Worm (Caenorhabditis elegans) whole organism, L1 larva: ENCODE measurements around the gene fbxa-167.

Source experiments
- C04F5.9 ChIP-seq: sonication (generic microtip); optimal IDR thresholded peaks from 2 replicates; lab custom pipeline; 2016; ENCODE audit warnings: missing genetic modification characterization, missing compliant biosample characterization
- C34B4.2 ChIP-seq: sonication (generic microtip); optimal IDR thresholded peaks from 2 replicates; lab custom pipeline; 2017; ENCODE audit warnings: mild to moderate bottlenecking, missing genetic modification characterization, missing compliant biosample characterization
- Y116A8C.19 ChIP-seq: sonication (generic microtip); optimal IDR thresholded peaks from 2 replicates; lab custom pipeline; 2016; ENCODE audit warnings: missing compliant biosample characterization, missing genetic modification characterization, borderline replicate concordance
- aha-1 ChIP-seq: fragments of 150-350 bp; optimal IDR thresholded peaks from 2 replicates; lab custom pipeline; 2014; ENCODE audit warnings: missing biosample characterization, missing genetic modification characterization
- alr-1 ChIP-seq: fragments of 200-800 bp; sonication (Bioruptor generic); optimal IDR thresholded peaks from 2 replicates; lab custom pipeline; 2018; ENCODE audit warnings: borderline replicate concordance, mild to moderate bottlenecking, missing genetic modification characterization, missing compliant biosample characterization
- aly-2 ChIP-seq: fragments of 150-350 bp; optimal IDR thresholded peaks from 2 replicates; lab custom pipeline; 2014; ENCODE audit warnings: missing biosample characterization, missing genetic modification characterization
- blmp-1 ChIP-seq: fragments of 150-350 bp; optimal IDR thresholded peaks from 2 replicates; lab custom pipeline; 2014; ENCODE audit warnings: missing biosample characterization, missing genetic modification characterization
- ceh-63 ChIP-seq: fragments of 200-800 bp; sonication (Bioruptor generic); optimal IDR thresholded peaks from 2 replicates; lab custom pipeline; 2018; ENCODE audit warnings: mild to moderate bottlenecking, missing genetic modification characterization, missing compliant biosample characterization
- ceh-8 ChIP-seq: fragments of 200-800 bp; sonication (Bioruptor generic); optimal IDR thresholded peaks from 2 replicates; lab custom pipeline; 2018; ENCODE audit warnings: mild to moderate bottlenecking, missing genetic modification characterization, moderate library complexity, missing compliant biosample characterization
- ceh-82 ChIP-seq, 3 experiments: fragments of 150-350 bp in 1 of 3; sonication (generic microtip) in 2 of 3; optimal IDR thresholded peaks; 2 replicates each; lab custom pipeline; 2014 to 2017; ENCODE audit warnings: missing biosample characterization in 3 of 3, missing genetic modification characterization in 3 of 3
- ceh-88 ChIP-seq: fragments of 200-800 bp; sonication (Bioruptor generic); IDR thresholded peaks from 2 replicates; pipeline ENCODE4 v1.3.6; 2022; ENCODE audit warnings: missing genetic modification characterization, missing compliant biosample characterization
- dpl-1 ChIP-seq, 3 experiments: fragments of 150-350 bp in 2 of 3; sonication (generic microtip) in 1 of 3; optimal IDR thresholded peaks; 2 replicates each; lab custom pipeline; 2014 to 2017; ENCODE audit warnings: missing biosample characterization in 3 of 3, missing genetic modification characterization in 3 of 3, missing genetic modification reagents in 3 of 3
- egl-27 ChIP-seq, 2 experiments: fragments of 150-350 bp in 1 of 2; sonication (generic microtip); optimal IDR thresholded peaks; 3 replicates each; lab custom pipeline; 2017 to 2018; ENCODE audit warnings: missing biosample characterization in 2 of 2, missing genetic modification characterization in 2 of 2, missing genetic modification reagents in 2 of 2
- elt-2 ChIP-seq: sonication (generic microtip); optimal IDR thresholded peaks from 2 replicates; lab custom pipeline; 2016; ENCODE audit warnings: missing genetic modification characterization, mild to moderate bottlenecking, inconsistent platforms, missing compliant biosample characterization, missing genetic modification reagents
- fkh-10 ChIP-seq: sonication (generic microtip); optimal IDR thresholded peaks from 2 replicates; lab custom pipeline; 2017; ENCODE audit warnings: missing biosample characterization, missing genetic modification reagents, missing genetic modification characterization
- fkh-4 ChIP-seq: sonication (generic microtip); optimal IDR thresholded peaks from 2 replicates; lab custom pipeline; 2016; ENCODE audit warnings: missing compliant biosample characterization, missing genetic modification characterization, borderline replicate concordance
- fkh-8 ChIP-seq: sonication (generic microtip); optimal IDR thresholded peaks from 2 replicates; lab custom pipeline; 2016; ENCODE audit warnings: mild to moderate bottlenecking, missing genetic modification characterization, missing compliant biosample characterization
- fos-1 ChIP-seq: fragments of 150-350 bp; optimal IDR thresholded peaks from 2 replicates; lab custom pipeline; 2014; ENCODE audit warnings: missing biosample characterization, missing genetic modification characterization
- grh-1 ChIP-seq: fragments of 200-800 bp; sonication (Bioruptor generic); IDR thresholded peaks from 2 replicates; pipeline ENCODE4 v1.3.6; 2022; ENCODE audit warnings: missing genetic modification reagents, missing genetic modification characterization, missing compliant biosample characterization
- hlh-4 ChIP-seq: sonication (generic microtip); optimal IDR thresholded peaks from 2 replicates; lab custom pipeline; 2016; ENCODE audit warnings: mild to moderate bottlenecking, missing genetic modification characterization, missing compliant biosample characterization
- hpl-2 ChIP-seq: fragments of 150-350 bp; optimal IDR thresholded peaks from 2 replicates; lab custom pipeline; 2014; ENCODE audit warnings: missing biosample characterization, missing genetic modification reagents, missing genetic modification characterization
- irx-1 ChIP-seq: sonication (generic microtip); optimal IDR thresholded peaks from 2 replicates; lab custom pipeline; 2016; ENCODE audit warnings: missing genetic modification characterization, missing compliant biosample characterization
- isw-1 ChIP-seq: fragments of 200-800 bp; sonication (Bioruptor generic); IDR thresholded peaks from 2 replicates; pipeline ENCODE4 v1.3.6; 2022; ENCODE audit warnings: missing genetic modification characterization, missing compliant biosample characterization
- jun-1 ChIP-seq: fragments of 150-350 bp; optimal IDR thresholded peaks from 2 replicates; lab custom pipeline; 2014; ENCODE audit warnings: missing biosample characterization, missing genetic modification reagents, missing genetic modification characterization
- lin-14 ChIP-seq: fragments of 200-800 bp; sonication (Bioruptor generic); optimal IDR thresholded peaks from 2 replicates; lab custom pipeline; 2018; ENCODE audit warnings: mild to moderate bottlenecking, missing genetic modification characterization, moderate library complexity, missing compliant biosample characterization
- lin-15B ChIP-seq: fragments of 150-350 bp; sonication (generic microtip); optimal IDR thresholded peaks from 3 replicates; lab custom pipeline; 2014; ENCODE audit warnings: missing biosample characterization, missing genetic modification characterization
- lin-35 ChIP-seq, 2 experiments: fragments of 150-350 bp; optimal IDR thresholded peaks; 2 replicates each; lab custom pipeline; 2014; ENCODE audit warnings: missing biosample characterization in 2 of 2, missing genetic modification characterization in 2 of 2, missing genetic modification reagents in 2 of 2
- mab-9 ChIP-seq: fragments of 200-800 bp; sonication (Bioruptor generic); IDR thresholded peaks from 2 replicates; pipeline ENCODE4 v1.3.6; 2022; ENCODE audit warnings: missing genetic modification reagents, missing genetic modification characterization, missing compliant biosample characterization
- mep-1 ChIP-seq: fragments of 150-350 bp; optimal IDR thresholded peaks from 2 replicates; lab custom pipeline; 2014; ENCODE audit warnings: missing biosample characterization, missing genetic modification characterization
- nhr-19 ChIP-seq: fragments of 200-800 bp; sonication (Bioruptor generic); conservative IDR thresholded peaks from 2 replicates; pipeline ENCODE4 v1.3.6; 2022; ENCODE audit warnings: missing genetic modification characterization, missing compliant biosample characterization
- nhr-20 ChIP-seq: sonication (generic microtip); optimal IDR thresholded peaks from 2 replicates; lab custom pipeline; 2016; ENCODE audit warnings: mild to moderate bottlenecking, missing genetic modification characterization, missing compliant biosample characterization
- nhr-71 ChIP-seq: sonication (generic microtip); optimal IDR thresholded peaks from 2 replicates; lab custom pipeline; 2016; ENCODE audit warnings: mild to moderate bottlenecking, missing genetic modification characterization, moderate library complexity, missing compliant biosample characterization
- nhr-76 ChIP-seq: sonication (generic microtip); optimal IDR thresholded peaks from 2 replicates; lab custom pipeline; 2017; ENCODE audit warnings: missing biosample characterization, missing genetic modification characterization
- nhr-77 ChIP-seq: fragments of 150-350 bp; optimal IDR thresholded peaks from 2 replicates; lab custom pipeline; 2014; ENCODE audit warnings: missing biosample characterization, missing genetic modification characterization
- nhr-85 ChIP-seq: sonication (generic microtip); peaks from one replicate; lab custom pipeline; 2016; ENCODE audit warnings: missing genetic modification characterization, inconsistent platforms, missing compliant biosample characterization
- pqm-1 ChIP-seq: sonication (generic microtip); optimal IDR thresholded peaks from 3 replicates; lab custom pipeline; 2017; ENCODE audit warnings: missing biosample characterization, missing genetic modification characterization
- rnt-1 ChIP-seq: sonication (generic microtip); optimal IDR thresholded peaks from 2 replicates; lab custom pipeline; 2016; ENCODE audit warnings: mild to moderate bottlenecking, missing genetic modification characterization, moderate library complexity, missing compliant biosample characterization
- skn-1 ChIP-seq: fragments of 150-350 bp; optimal IDR thresholded peaks from 2 replicates; lab custom pipeline; 2014; ENCODE audit warnings: missing biosample characterization, missing genetic modification characterization
- sup-37 ChIP-seq: fragments of 200-800 bp; sonication (Bioruptor generic); optimal IDR thresholded peaks from 2 replicates; lab custom pipeline; 2018; ENCODE audit warnings: mild to moderate bottlenecking, missing genetic modification characterization, missing compliant biosample characterization
- swsn-7 ChIP-seq: sonication (generic microtip); optimal IDR thresholded peaks from 2 replicates; lab custom pipeline; 2016; ENCODE audit warnings: missing genetic modification characterization, missing compliant biosample characterization
- tlp-1 ChIP-seq: fragments of 150-350 bp; optimal IDR thresholded peaks from 2 replicates; lab custom pipeline; 2014; ENCODE audit warnings: missing biosample characterization, missing genetic modification characterization
- unc-130 ChIP-seq: fragments of 150-350 bp; optimal IDR thresholded peaks from 2 replicates; lab custom pipeline; 2017; ENCODE audit warnings: missing biosample characterization, missing genetic modification characterization, inconsistent platforms
- unc-62 ChIP-seq: fragments of 150-350 bp; optimal IDR thresholded peaks from 2 replicates; lab custom pipeline; 2014; ENCODE audit warnings: missing biosample characterization, missing genetic modification reagents, missing genetic modification characterization
- xbp-1 ChIP-seq: sonication (generic microtip); optimal IDR thresholded peaks from 2 replicates; lab custom pipeline; 2016; ENCODE audit warnings: missing genetic modification characterization, missing compliant biosample characterization
- zag-1 ChIP-seq: fragments of 150-350 bp; optimal IDR thresholded peaks from 2 replicates; lab custom pipeline; 2014; ENCODE audit warnings: missing biosample characterization, missing genetic modification characterization

fbxa-167 gene

ce11 chrII:13614516-13614915 is 26.8 kb upstream of the fbxa-167 start:
- no peak for TF ChIP-seq skn-1 (tag; lab: Kevin White, UChicago)
- TF ChIP-seq grh-1 (GFP tag; lab: Robert Waterston, UW) = no peak
- no peak for TF ChIP-seq egl-27 (tag; optimal IDR thresholded peaks at IDR 0.05; lab: Kevin White, UChicago)
- TF ChIP-seq fos-1 (tag; lab: Kevin White, UChicago) = no peak
- no peak for TF ChIP-seq irx-1 (tag; lab: Kevin White, UChicago)
- no peak for TF ChIP-seq C34B4.2
- TF ChIP-seq swsn-7 (tag; lab: Kevin White, UChicago) = no peak
- no peak for TF ChIP-seq jun-1
- no peak for TF ChIP-seq hlh-4 (tag; lab: Kevin White, UChicago)
- no peak for TF ChIP-seq rnt-1 (tag; lab: Kevin White, UChicago)
- TF ChIP-seq sup-37 = no peak
- peak; percentile 84 for TF ChIP-seq nhr-85 (tag; lab: Kevin White, UChicago)
- no peak for TF ChIP-seq Y116A8C.19 (tag; lab: Kevin White, UChicago)
- no peak for TF ChIP-seq ceh-82 (tag; optimal IDR thresholded peaks at IDR 0.05; lab: Kevin White, UChicago)
- TF ChIP-seq nhr-77 (tag; lab: Kevin White, UChicago) = no peak
- peak; percentile 20 for TF ChIP-seq nhr-71 (tag; lab: Kevin White, UChicago)
- TF ChIP-seq alr-1 = no peak
- no peak for TF ChIP-seq ceh-88 (GFP tag; lab: Robert Waterston, UW)
- no peak for TF ChIP-seq ceh-8 (GFP tag; lab: Kevin White, UChicago)
- no peak for TF ChIP-seq elt-2 (tag; lab: Kevin White, UChicago)
- no peak for TF ChIP-seq fkh-10
- no peak for TF ChIP-seq lin-35 (GFP tag; optimal IDR thresholded peaks at IDR 0.05; lab: Kevin White, UChicago)
- TF ChIP-seq mab-9 (GFP tag; lab: Robert Waterston, UW) = no peak
- no peak for TF ChIP-seq hpl-2 (GFP tag; lab: Kevin White, UChicago)
- no peak for TF ChIP-seq tlp-1
- peak; percentile 70 for TF ChIP-seq lin-14
- no peak for TF ChIP-seq aly-2
- TF ChIP-seq nhr-76 (tag; lab: Kevin White, UChicago) = no peak
- TF ChIP-seq fkh-8 (tag; lab: Kevin White, UChicago) = peak; percentile 4
- no peak for TF ChIP-seq dpl-1 (GFP tag; optimal IDR thresholded peaks at IDR 0.05; lab: Kevin White, UChicago)
- peak; percentile 13 for TF ChIP-seq nhr-20 (tag; lab: Kevin White, UChicago)
- TF ChIP-seq unc-130 (tag; lab: Kevin White, UChicago) = no peak
- TF ChIP-seq mep-1 (tag; lab: Kevin White, UChicago) = no peak
- no peak for TF ChIP-seq ceh-63 (GFP tag; lab: Kevin White, UChicago)
- no peak for TF ChIP-seq fkh-4
- no peak for TF ChIP-seq aha-1 (tag; lab: Kevin White, UChicago)
- TF ChIP-seq blmp-1 (tag; lab: Kevin White, UChicago) = no peak
- TF ChIP-seq zag-1 (tag; lab: Kevin White, UChicago) = no peak
- TF ChIP-seq isw-1 (GFP tag; lab: Robert Waterston, UW) = no peak
- no peak for TF ChIP-seq C04F5.9 (tag; lab: Kevin White, UChicago)

ce11 chrII:13616000-13616399 is 25.3 kb upstream of the fbxa-167 start, which contains the start of gene gst-14:
Gene gst-14, minus strand, starts transcription at chrII:13616100.
- no peak for TF ChIP-seq pqm-1 (tag; lab: Kevin White, UChicago)
- no peak for TF ChIP-seq isw-1 (GFP tag; lab: Robert Waterston, UW)
- TF ChIP-seq lin-15B (tag; lab: Kevin White, UChicago) = no peak
- no peak for TF ChIP-seq nhr-19 (GFP tag; lab: Robert Waterston, UW)
- no peak for TF ChIP-seq blmp-1 (tag; lab: Kevin White, UChicago)
- no peak for TF ChIP-seq dpl-1 (GFP tag; optimal IDR thresholded peaks at IDR 0.05; lab: Kevin White, UChicago)
- no peak for TF ChIP-seq skn-1 (tag; lab: Kevin White, UChicago)
- no peak for TF ChIP-seq xbp-1 (tag; lab: Kevin White, UChicago)
- peak; percentile 72 for TF ChIP-seq nhr-20 (tag; lab: Kevin White, UChicago)
- no peak for TF ChIP-seq unc-62 (GFP tag; lab: Kevin White, UChicago)
- peak; percentile 12 for TF ChIP-seq nhr-71 (tag; lab: Kevin White, UChicago)
